Fruit fly (Drosophila melanogaster): ENCODE measurements around the gene CG32432.

dm6 chr3L:20929418-20929817 is 44.4 kb upstream of the CG32432 start:
- TF ChIP-seq CG8478 (optimal IDR thresholded peaks at IDR 0.05) (no peak), CTCF (optimal IDR thresholded peaks at IDR 0.05) (no peak)

Data from S2 (cell line).